Fruit fly (Drosophila melanogaster) whole organism: ENCODE data around the gene bond.

Experiments used
- CG8478 ChIP-seq: fragments of >200 bp; optimal IDR thresholded peaks from 2 replicates; lab custom pipeline; 2018; ENCODE audit warnings: inconsistent platforms
- Dll ChIP-seq: fragments of >200 bp; optimal IDR thresholded peaks from 2 replicates; lab custom pipeline; 2017
- pan ChIP-seq: fragments of >200 bp; optimal IDR thresholded peaks from 2 replicates; lab custom pipeline; 2017
- psq ChIP-seq: fragments of >200 bp; optimal IDR thresholded peaks from 2 replicates; lab custom pipeline; 2017

DNA sequence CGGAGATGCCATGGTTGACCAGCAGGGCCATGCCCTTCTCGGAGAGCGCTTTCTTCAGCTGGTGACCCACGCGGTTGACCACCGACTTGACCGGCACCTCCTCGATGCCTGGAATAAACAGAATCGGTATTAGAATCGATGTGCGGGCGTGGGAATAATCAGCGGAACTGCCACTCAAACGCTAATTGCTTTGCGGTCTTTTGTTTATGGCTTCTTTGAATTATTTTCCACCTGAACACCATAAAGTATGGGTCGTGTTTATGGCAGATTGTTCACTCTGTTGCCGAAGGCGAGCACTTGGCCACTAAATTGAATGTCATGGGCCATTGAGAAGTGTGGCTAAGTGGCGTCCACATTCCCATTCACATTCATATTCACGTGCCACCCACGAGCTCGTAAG lies 28.4 kb upstream of the bond start:
- TF ChIP-seq pan (lab: Kevin White, UChicago) (no peak), CG8478 (lab: Kevin White, UChicago) (no peak), Dll (lab: Kevin White, UChicago) (no peak), psq (lab: Kevin White, UChicago) (no peak)
